Worm (Caenorhabditis elegans): ENCODE measurements around the gene smrc-1.

- TF ChIP-seq nhr-12 (tag; optimal IDR thresholded peaks at IDR 0.05) (no peak), zag-1 (tag; optimal IDR thresholded peaks at IDR 0.05) (no peak), nhr-10 (tag; optimal IDR thresholded peaks at IDR 0.05) (no peak), nhr-77 (tag; optimal IDR thresholded peaks at IDR 0.05) (no peak), lin-39 (tag; optimal IDR thresholded peaks at IDR 0.05) (no peak)
Measured at ce11 chrIII:6398124-6398523, 7.4 kb downstream of the smrc-1 start.
